Fruit fly (Drosophila melanogaster): ENCODE measurements around the gene CG31743.

DNA sequence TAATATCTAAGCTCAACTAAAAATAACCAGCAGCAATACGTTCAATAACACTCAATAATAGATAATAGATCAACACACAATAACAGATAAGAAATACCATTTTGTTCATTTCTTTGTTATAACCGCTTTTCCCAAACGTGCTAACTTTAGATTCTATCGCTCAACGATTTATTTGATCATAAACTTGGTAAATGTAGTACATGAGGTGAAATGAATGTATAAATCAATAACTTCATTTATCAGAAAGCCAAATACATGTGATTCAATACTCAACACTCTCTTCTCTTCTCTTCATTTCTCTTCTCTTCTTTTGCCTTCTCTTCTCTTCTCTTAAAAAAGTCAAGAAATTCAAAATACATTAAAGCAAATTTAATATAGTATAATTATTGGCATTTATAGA is 21.7 kb upstream of the CG31743 start:
- TF ChIP-seq CG8478 (optimal IDR thresholded peaks at IDR 0.05) = no peak
- TF ChIP-seq psq (optimal IDR thresholded peaks at IDR 0.05) = no peak
- TF ChIP-seq pan (optimal IDR thresholded peaks at IDR 0.05) = no peak
- TF ChIP-seq usp (GFP tag; optimal IDR thresholded peaks at IDR 0.05) = no peak
- TF ChIP-seq Dll (optimal IDR thresholded peaks at IDR 0.05) = no peak

Data from whole organism.